Fruit fly (Drosophila melanogaster) Kc167 (cell line): ENCODE data around the gene CG34126.

Experiments
- Myc ChIP-seq: fragments of >200 bp; optimal IDR thresholded peaks from 2 replicates; lab custom pipeline; 2017; ENCODE audit warnings: missing external identifiers
- Sin3A ChIP-seq: fragments of >200 bp; optimal IDR thresholded peaks from 2 replicates; lab custom pipeline; 2018; ENCODE audit warnings: missing external identifiers
- h ChIP-seq: fragments of >200 bp; optimal IDR thresholded peaks from 3 replicates; lab custom pipeline; 2018; ENCODE audit warnings: missing external identifiers
- insv ChIP-seq: fragments of >200 bp; optimal IDR thresholded peaks from 3 replicates; lab custom pipeline; 2018; ENCODE audit warnings: missing external identifiers
- psq ChIP-seq: fragments of >200 bp; optimal IDR thresholded peaks from 2 replicates; lab custom pipeline; 2017; ENCODE audit warnings: missing external identifiers
- ttk ChIP-seq: sonication (Bioruptor generic); optimal IDR thresholded peaks from 2 replicates; lab custom pipeline; 2017; ENCODE audit warnings: missing external identifiers

The CG34126 gene

DNA sequence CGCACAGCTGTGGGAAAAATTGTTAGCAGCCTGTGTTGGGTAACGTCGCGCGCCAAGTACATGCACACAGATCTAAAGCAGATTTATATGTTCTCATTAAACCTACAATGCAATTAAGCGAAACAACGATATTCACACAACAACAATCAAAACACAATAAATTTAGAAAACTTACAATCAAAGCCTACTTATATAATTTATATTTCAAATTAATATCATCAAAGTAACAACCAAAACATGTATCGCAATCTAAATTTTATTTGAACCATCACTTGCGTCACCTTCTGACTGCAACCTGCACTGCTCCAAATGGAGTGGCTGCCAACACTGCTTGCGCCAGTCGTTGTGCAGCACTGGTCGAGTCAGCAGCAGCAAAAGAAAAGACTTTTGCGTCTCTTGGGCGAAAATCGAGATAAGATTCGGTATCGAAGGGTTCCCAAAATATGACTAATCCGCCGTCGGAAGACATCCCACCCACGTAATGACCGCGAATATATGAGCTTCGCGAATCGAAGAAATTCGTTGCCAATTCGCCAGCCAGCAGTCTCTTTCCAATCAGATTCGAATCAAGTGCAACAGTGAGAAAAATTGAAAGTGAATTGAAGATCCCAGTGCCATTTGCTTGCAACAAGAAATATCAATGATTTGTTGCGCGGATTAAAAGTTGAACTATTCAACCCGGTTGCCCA lies at the start of gene CG34126, which contains the start of gene CG8892:
TSS of gene CG34126 (plus strand) at position 337 of the 689 bp plus-strand sequence.
TSS of gene CG8892 (minus strand) at position 315 of the 689 bp plus-strand sequence.
- no peak for TF ChIP-seq Sin3A (lab: Kevin White, UChicago)
- no peak for TF ChIP-seq ttk (lab: Kevin White, UChicago)
- TF ChIP-seq Myc, result no peak
- no peak for TF ChIP-seq insv
- no peak for TF ChIP-seq h
- no peak for TF ChIP-seq psq (lab: Kevin White, UChicago)

DNA sequence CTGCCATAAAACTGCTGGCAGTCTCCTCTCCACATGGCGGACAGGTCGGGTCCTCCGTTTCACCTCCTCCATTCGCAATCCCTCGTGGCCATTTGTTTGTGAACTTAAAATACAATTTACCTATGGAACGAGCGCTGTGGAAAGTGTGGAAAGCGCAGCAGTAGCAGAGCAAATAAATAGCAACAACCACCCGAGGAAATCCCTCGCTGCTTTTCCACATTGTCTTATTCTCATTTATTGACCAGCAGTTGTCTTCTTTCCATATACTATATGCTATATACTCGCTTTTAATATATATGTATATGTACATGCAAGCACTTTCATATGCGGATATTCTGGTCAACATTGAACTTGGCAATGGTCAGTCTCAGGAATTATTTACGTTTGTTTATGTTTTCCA lies 49.1 kb upstream of the CG34126 start, which contains the start of gene hoe1:
TSS of gene hoe1 (minus strand) at position 101 of the 400 bp plus-strand sequence.
- TF ChIP-seq ttk (lab: Kevin White, UChicago) (no peak), Myc (no peak), h (no peak), Sin3A (lab: Kevin White, UChicago) (no peak), psq (lab: Kevin White, UChicago) (no peak), insv (no peak)

DNA sequence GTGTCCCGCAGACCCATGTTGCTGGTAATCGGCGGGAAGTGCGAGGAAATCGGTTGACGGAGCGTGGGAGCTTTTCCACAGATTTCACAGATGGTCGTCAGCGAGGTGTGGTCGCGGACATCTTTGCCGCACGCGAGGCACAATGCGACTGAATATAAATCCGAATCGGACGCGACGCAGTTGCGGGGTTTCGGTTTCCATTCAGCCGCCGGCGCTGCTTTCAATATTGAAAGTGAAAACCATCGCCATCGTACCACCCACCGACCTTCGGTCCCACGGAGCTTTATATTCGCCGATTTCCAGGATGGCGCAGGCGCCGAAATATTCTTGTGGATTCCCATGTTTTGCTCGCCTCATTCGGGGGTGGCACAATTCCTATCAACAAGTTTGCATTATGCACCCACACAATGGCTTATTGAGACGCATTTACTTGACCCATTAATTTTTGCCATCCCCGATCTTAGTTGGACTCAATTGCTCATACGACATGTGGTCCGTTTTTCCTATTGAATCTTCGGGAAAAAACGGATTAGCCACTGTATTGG lies 45.0 kb upstream of the CG34126 start, which contains the start of gene hoe2:
TSS of gene hoe2 (minus strand) at position 126 of the 545 bp plus-strand sequence.
- TF ChIP-seq psq (lab: Kevin White, UChicago), result no peak
- TF ChIP-seq Sin3A (lab: Kevin White, UChicago), result no peak
- TF ChIP-seq ttk (lab: Kevin White, UChicago), result no peak
- TF ChIP-seq Myc, result no peak
- no peak for TF ChIP-seq insv
- TF ChIP-seq h, result no peak

DNA sequence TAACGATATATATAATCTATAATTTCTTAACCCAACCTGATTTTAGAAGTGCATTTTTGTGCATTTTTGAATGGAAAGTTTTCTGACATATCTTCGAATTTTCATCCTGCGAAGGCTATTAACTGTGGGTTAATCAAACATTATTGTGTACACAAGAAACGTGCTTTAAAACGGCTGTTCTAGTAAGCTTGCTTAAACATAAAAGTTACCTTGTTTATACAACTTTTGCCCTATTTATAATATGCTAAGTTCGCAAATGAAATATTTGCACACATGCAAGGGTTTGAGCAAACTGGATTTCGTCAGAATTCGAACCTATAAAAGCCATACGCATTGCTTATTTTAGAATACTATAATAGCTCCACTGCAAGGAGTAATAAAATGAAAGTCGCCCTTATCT lies 44.4 kb upstream of the CG34126 start, which contains the start of gene Sgs1:
TSS of gene Sgs1 (plus strand) at position 350 of the 400 bp plus-strand sequence.
- no peak for TF ChIP-seq h
- no peak for TF ChIP-seq Myc

DNA sequence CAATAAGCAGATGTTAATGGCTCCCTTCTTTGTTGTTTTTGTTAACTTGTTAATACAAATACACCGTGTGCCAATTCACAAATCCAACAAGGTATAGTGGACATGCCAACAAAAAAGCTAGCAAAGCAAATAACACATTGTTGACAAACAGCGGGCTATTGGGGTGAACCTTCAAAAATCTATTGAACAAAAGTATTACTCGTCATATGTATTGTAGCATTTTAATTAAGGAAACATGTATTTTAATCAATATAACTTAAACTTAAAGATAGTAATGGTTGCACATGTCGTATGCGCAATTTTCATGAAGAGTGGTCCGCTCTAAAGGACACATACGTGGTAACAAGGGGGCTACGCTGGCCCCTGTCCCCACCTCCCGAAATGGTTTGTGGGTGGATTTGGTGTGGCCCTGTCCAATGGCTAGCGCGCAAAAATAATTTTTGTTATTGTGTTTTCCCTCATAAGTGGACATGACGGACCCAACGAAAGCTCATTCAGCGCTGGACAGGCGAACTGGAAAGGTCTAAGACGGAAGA lies 39.1 kb upstream of the CG34126 start, which contains the start of gene synr:
TSS of gene synr (plus strand) at position 486 of the 536 bp plus-strand sequence.
- TF ChIP-seq h (no peak), insv (no peak), Sin3A (lab: Kevin White, UChicago) (no peak), ttk (lab: Kevin White, UChicago) (no peak), psq (lab: Kevin White, UChicago) (no peak), Myc (no peak)

DNA sequence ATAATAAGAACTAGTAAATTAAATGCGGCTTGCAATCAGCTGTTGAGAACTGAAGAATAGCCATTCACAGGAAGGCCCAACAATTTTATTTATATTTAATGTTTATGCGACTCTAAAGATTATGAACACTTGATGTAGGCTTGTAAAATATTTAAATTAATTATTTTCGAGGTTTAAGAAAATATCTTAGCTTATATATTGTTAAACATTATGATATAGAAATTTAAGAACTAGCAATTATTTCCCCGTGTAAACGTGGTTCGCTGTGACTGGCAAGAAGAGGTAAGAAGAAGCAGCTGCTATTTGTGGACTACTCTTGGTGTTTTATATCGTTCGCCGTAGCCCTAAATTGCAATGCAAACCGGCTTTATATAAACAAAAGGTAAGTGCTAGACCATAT lies 36.1 kb upstream of the CG34126 start, which contains the start of the genes mRpL24 and betaggt-I:
TSS of gene mRpL24 (minus strand) at position 62 of the 400 bp plus-strand sequence.
TSS of gene betaggt-I (plus strand) at position 280 of the 400 bp plus-strand sequence.
- TF ChIP-seq h (no peak), Sin3A (lab: Kevin White, UChicago) (no peak), Myc (no peak), ttk (lab: Kevin White, UChicago) (no peak), psq (lab: Kevin White, UChicago) (no peak), insv (no peak)

DNA sequence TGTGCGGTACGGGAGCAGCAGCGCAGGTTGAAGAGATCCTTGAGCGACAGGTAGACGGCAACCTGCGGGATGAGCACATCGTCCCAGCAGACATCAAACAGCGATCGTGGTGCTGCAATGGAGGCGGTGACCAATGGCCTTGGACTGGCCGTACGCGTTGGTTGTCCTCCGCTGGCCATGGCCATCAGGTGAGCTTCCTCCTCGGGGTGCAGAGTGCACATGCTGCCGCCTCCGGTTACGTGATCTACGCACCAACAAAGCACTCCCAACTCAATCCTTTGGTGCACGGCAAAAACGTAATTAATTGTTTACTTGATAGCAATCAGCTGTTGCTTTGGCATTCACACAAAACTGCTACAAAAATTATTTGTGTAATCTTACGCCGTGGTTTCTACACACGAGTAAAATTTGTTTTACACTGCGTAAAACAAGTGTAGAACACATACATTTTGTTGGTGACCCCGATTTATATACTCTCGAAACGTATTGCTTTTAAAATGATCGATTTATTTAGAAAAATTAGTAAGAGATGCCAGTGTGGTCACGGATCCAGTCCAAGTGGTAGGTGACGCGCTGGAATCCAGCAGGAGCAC lies 31.9 kb upstream of the CG34126 start, which contains the start of gene jet:
TSS of gene jet (minus strand) at position 332 of the 593 bp plus-strand sequence.
- TF ChIP-seq psq (lab: Kevin White, UChicago) (no peak), insv (no peak), Myc (no peak), Sin3A (lab: Kevin White, UChicago) (no peak), ttk (lab: Kevin White, UChicago) (no peak), h (no peak)

DNA sequence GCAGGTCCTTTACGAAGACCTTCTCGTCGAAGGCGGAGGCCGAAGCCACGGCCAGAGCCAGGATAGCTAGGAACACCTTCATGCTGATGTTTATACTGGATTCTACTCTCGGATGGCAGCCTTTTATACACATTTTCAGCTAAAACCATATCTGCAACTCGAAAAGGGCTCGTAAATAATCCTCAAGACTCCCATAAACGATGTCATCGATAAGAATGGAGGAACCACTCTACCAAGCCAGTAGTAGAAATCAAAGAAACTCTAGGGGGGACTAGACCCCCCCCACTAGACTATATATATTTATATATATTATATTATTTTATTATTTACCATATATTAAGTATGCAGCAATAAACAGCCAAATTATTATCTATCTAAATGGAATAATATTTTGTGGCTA lies 30.7 kb upstream of the CG34126 start, which contains the start of gene Jon25Biii:
TSS of gene Jon25Biii (minus strand) at position 101 of the 400 bp plus-strand sequence.
- TF ChIP-seq psq (lab: Kevin White, UChicago) (no peak), ttk (lab: Kevin White, UChicago) (no peak), Sin3A (lab: Kevin White, UChicago) (no peak), h (no peak), insv (no peak), Myc (no peak)

DNA sequence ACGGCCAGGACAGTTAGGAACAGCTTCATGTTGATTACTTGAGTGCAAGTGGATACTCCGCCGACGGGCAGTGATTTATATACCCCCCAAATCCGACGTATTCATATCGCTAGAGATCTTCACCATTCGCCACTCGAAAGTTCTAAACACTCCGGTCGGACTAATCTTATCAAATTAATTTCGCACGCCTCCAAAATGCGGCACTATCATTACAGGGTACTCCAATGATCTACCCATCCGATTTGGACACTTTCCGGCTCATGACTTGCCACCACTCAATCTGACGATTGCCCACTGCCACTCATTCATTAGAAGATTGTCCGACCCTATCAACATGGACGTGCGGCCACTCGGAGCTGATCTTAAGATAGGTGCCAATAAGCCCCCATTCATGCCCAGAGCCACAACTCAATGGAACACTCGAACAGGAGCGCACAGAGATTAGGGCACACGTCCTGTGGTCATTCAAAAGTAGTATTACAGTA lies 28.3 kb upstream of the CG34126 start, which contains the start of gene Jon25Bii:
TSS of gene Jon25Bii (minus strand) at position 51 of the 485 bp plus-strand sequence.
- TF ChIP-seq Myc, result no peak
- TF ChIP-seq Sin3A (lab: Kevin White, UChicago), result no peak
- TF ChIP-seq h, result no peak
- no peak for TF ChIP-seq insv
- TF ChIP-seq psq (lab: Kevin White, UChicago), result no peak
- no peak for TF ChIP-seq ttk (lab: Kevin White, UChicago)

DNA sequence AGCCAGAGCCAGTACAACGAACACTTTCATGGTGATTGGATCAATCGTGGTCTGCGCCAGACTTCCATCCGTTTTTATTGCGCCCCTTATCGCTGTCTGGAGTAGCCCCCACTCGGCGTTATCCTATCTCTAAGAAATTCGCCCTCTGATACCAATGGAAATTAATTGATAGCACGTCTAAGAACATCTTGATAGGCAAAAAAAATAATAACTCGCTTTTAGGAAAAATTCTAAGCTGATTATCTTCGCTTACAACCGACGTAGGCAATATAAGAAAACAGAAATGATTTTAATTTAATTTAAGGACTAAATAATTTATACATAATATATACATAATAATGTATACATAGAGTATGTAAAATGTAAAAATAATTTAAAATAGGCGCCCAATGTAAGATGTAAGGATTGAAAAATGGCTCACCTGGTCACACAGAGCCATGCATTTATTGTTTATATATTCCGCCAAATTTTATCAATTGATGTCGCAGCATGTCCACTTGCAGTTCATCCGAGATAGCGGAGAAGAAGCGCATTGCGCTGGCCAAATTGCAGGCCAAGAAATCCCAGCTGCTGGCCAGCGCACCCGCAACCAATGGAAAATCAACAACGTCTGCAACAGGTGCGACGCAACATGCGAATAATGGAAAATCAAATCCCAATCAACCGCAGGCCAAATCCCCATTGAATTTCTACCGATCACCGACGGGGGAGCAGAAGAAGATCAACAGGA lies 26.2 kb upstream of the CG34126 start, which contains the start of the genes Jon25Bi and Marcal1:
TSS of gene Jon25Bi (minus strand) at position 51 of the 730 bp plus-strand sequence.
TSS of gene Marcal1 (plus strand) at position 416 of the 730 bp plus-strand sequence.
- TF ChIP-seq psq (lab: Kevin White, UChicago) (no peak), insv (no peak), h (no peak), Sin3A (lab: Kevin White, UChicago) (no peak), Myc (no peak), ttk (lab: Kevin White, UChicago) (no peak)

DNA sequence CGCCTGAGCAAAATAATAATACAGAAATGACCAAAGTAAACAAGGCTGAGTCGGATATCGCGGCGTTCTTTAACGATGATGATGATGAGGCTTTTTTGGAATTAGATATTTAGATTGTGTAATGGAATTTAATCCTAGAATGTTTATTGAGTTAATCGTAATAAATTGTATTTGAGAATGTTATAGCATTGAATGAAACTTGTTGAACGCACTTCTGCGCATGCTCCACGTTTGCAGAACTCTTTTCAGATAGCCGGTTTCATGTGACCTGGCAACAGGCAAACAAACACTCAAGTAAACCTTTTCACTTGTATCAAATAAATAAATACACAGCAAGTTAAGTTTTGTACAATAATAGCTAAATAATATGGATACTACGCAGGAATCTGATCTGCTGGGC lies 23.3 kb upstream of the CG34126 start, which contains the start of gene CG34124:
TSS of gene CG34124 (plus strand) at position 301 of the 400 bp plus-strand sequence.
- TF ChIP-seq Myc (no peak), Sin3A (lab: Kevin White, UChicago) (no peak), ttk (lab: Kevin White, UChicago) (no peak), h (no peak), psq (lab: Kevin White, UChicago) (no peak), insv (no peak)
